Worm (Caenorhabditis elegans): ENCODE results near the gene kin-29.

ce11 chrX:2891141-2891739 lies 39.0 kb upstream of the kin-29 start, which contains the start of gene B0410.3:
- TF ChIP-seq nhr-237 (tag; optimal IDR thresholded peaks at IDR 0.05) (no peak), nhr-6 (tag; optimal IDR thresholded peaks at IDR 0.05) (peak; percentile 51), unc-62 (GFP tag; optimal IDR thresholded peaks at IDR 0.05) (no peak), nhr-77 (tag; optimal IDR thresholded peaks at IDR 0.05) (no peak), alr-1 (tag; optimal IDR thresholded peaks at IDR 0.05) (no peak), lin-39 (tag; optimal IDR thresholded peaks at IDR 0.05) (no peak), unc-39 (tag; optimal IDR thresholded peaks at IDR 0.05) (no peak), nhr-12 (tag; optimal IDR thresholded peaks at IDR 0.05) (no peak), dmd-4 (tag; optimal IDR thresholded peaks at IDR 0.05) (no peak), elt-1 (tag; optimal IDR thresholded peaks at IDR 0.05) (no peak), ztf-1 (GFP tag; conservative IDR thresholded peaks at IDR 0.05) (no peak)

Data from whole organism, L2 larva.